Worm (Caenorhabditis elegans): ENCODE measurements around the gene Y53F4B.26.

Gene Y53F4B.26

ce11 chrII:15145594-15145993 lies 4.8 kb upstream of the Y53F4B.26 start, which contains the start of gene Y53F4B.27:
Gene Y53F4B.27 (plus strand): TSS chrII:15145894.
- no peak for TF ChIP-seq nhr-11 (tag; optimal IDR thresholded peaks at IDR 0.05)
- no peak for TF ChIP-seq K02D7.2 (tag; optimal IDR thresholded peaks at IDR 0.05)
- no peak for TF ChIP-seq ceh-22 (tag; optimal IDR thresholded peaks at IDR 0.05)
- TF ChIP-seq C08G9.2 (tag; optimal IDR thresholded peaks at IDR 0.05) = no peak
- TF ChIP-seq hlh-6 (tag; optimal IDR thresholded peaks at IDR 0.05) = no peak
- no peak for TF ChIP-seq hlh-13 (GFP tag; optimal IDR thresholded peaks at IDR 0.05)

DNA sequence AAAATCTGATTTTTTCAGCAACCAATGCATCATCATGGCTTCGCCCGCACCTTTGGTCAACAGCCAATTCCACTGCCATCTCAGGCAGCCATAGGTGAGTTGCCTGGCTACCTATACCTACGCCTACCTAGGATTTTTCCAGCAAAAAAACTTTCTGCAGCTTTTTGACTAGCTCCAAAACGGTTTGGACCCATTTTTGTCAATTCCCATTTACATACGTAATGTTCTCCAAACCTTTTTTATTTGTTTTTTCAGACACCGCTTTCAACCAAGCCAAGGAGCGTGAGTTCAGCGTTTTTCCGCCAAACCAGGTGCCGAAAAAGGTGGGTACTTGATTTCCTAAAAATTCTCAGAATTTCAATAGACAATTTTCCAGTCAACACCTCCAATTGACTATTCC lies 2.9 kb upstream of the Y53F4B.26 start:
- TF ChIP-seq ceh-45 (GFP tag; IDR thresholded peaks at IDR 0.05) (no peak), tbx-2 (tag; optimal IDR thresholded peaks at IDR 0.05) (no peak), ceh-14 (tag; optimal IDR thresholded peaks at IDR 0.05) (no peak), hlh-13 (GFP tag; optimal IDR thresholded peaks at IDR 0.05) (no peak), mec-3 (tag; optimal IDR thresholded peaks at IDR 0.05; ENCODE audit: borderline replicate concordance) (no peak), ttx-3 (tag; optimal IDR thresholded peaks at IDR 0.05) (no peak), sdc-2 (tag; optimal IDR thresholded peaks at IDR 0.05) (no peak), ztf-16 (tag; optimal IDR thresholded peaks at IDR 0.05) (no peak), ceh-31 (tag; optimal IDR thresholded peaks at IDR 0.05) (no peak), elt-4 (tag; optimal IDR thresholded peaks at IDR 0.05) (no peak), unc-42 (tag; optimal IDR thresholded peaks at IDR 0.05) (no peak), K02D7.2 (tag; optimal IDR thresholded peaks at IDR 0.05) (no peak), C08G9.2 (tag; optimal IDR thresholded peaks at IDR 0.05) (no peak), zip-5 (tag; optimal IDR thresholded peaks at IDR 0.05) (no peak), hlh-8 (tag; optimal IDR thresholded peaks at IDR 0.05) (no peak), gmeb-2 (tag; optimal IDR thresholded peaks at IDR 0.05) (no peak), ceh-9 (tag; optimal IDR thresholded peaks at IDR 0.05) (no peak), unc-86 (tag; optimal IDR thresholded peaks at IDR 0.05) (no peak), hlh-15 (tag; optimal IDR thresholded peaks at IDR 0.05) (no peak), Y22D7AL.16 (tag; optimal IDR thresholded peaks at IDR 0.05) (no peak)

DNA sequence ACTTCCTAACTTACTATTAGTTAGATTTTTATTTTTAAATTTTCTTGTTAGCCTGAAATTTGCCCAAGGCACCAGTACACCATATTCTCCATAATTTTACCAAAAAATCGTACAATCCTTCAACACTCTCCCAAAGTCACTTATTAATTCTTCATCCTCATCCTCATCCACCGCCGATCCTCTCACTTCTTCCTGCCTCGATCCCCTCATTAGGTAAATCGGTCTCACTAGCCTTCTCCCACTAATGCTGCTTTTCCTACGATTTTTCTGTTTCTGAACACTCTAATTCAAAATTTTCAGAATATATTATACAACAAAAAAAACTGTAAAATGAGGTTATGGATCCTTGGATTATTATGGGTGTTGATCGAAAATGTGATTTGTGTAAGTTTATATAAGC lies 4.9 kb downstream of the Y53F4B.26 start, which contains the start of gene Y53F4B.25:
Y53F4B.25 (plus strand) TSS at position 301 of the 400 bp plus-strand sequence.
- no peak for TF ChIP-seq npax-4 (tag; optimal IDR thresholded peaks at IDR 0.05)
- TF ChIP-seq ref-2 (tag; optimal IDR thresholded peaks at IDR 0.05) = no peak
- no peak for TF ChIP-seq lin-11 (tag; optimal IDR thresholded peaks at IDR 0.05)
- no peak for TF ChIP-seq hlh-6 (tag; optimal IDR thresholded peaks at IDR 0.05)
- no peak for TF ChIP-seq ahr-1 (tag; optimal IDR thresholded peaks at IDR 0.05)
- no peak for TF ChIP-seq ceh-22 (tag; optimal IDR thresholded peaks at IDR 0.05)
- TF ChIP-seq C08G9.2 (tag; optimal IDR thresholded peaks at IDR 0.05) = no peak
- no peak for TF ChIP-seq pax-1 (tag; optimal IDR thresholded peaks at IDR 0.05)
- no peak for TF ChIP-seq tbx-2 (tag; optimal IDR thresholded peaks at IDR 0.05)
- no peak for TF ChIP-seq K09A11.1 (tag; optimal IDR thresholded peaks at IDR 0.05; ENCODE audit: insufficient read depth)
- no peak for TF ChIP-seq gmeb-2 (tag; optimal IDR thresholded peaks at IDR 0.05)
- TF ChIP-seq ceh-48 (tag; optimal IDR thresholded peaks at IDR 0.05) = no peak
- TF ChIP-seq T23F11.4 (GFP tag; optimal IDR thresholded peaks at IDR 0.05) = no peak
- no peak for TF ChIP-seq sox-2 (GFP tag; IDR thresholded peaks at IDR 0.05)
- no peak for TF ChIP-seq F13H6.1 (tag; optimal IDR thresholded peaks at IDR 0.05)
- no peak for TF ChIP-seq ceh-30 (tag; optimal IDR thresholded peaks at IDR 0.05)
- TF ChIP-seq pha-4 (tag; optimal IDR thresholded peaks at IDR 0.05) = no peak
- no peak for TF ChIP-seq zip-5 (tag; optimal IDR thresholded peaks at IDR 0.05)
- TF ChIP-seq ceh-6 (GFP tag; optimal IDR thresholded peaks at IDR 0.05) = no peak

DNA sequence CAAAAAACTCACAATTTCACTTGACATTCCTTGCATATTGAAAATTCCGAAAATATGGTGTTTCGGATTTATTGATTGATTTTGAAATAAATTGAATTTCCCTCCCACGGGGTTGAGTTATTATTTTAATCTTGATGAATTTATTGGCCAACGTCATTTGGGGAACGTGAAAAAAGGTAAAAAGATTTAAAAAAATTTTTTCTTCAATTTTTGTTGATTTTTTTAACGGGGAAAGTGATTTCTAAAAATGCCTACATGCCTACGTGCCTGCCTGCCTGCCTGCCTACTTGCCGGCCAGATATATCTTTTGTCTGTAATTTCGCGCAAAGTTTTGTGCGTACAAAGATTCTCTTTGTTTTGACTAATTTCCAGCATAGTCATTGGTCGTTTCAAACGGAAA lies 6.4 kb downstream of the Y53F4B.26 start, which contains the start of gene Y53F4B.24:
Y53F4B.24 (minus strand) TSS at position 101 of the 400 bp plus-strand sequence.
- TF ChIP-seq lim-6 (tag; optimal IDR thresholded peaks at IDR 0.05) = no peak

Data from whole organism, late embryonic.